Worm (Caenorhabditis elegans) whole organism, L4/young adult: ENCODE measurements around the gene col-163.

ENCODE experiments used
- W03F9.2 ChIP-seq: fragments of 150-350 bp; optimal IDR thresholded peaks from 2 replicates; lab custom pipeline; 2014; ENCODE audit warnings: missing biosample characterization, missing genetic modification characterization
- dao-5 ChIP-seq: sonication (generic microtip); optimal IDR thresholded peaks from 2 replicates; lab custom pipeline; 2016; ENCODE audit warnings: missing genotype, missing genetic modification characterization, moderate library complexity, missing compliant biosample characterization
- him-1 ChIP-seq: sonication (generic microtip); optimal IDR thresholded peaks from 2 replicates; lab custom pipeline; 2016; ENCODE audit warnings: missing genotype, missing genetic modification reagents, missing genetic modification characterization, missing compliant biosample characterization

DNA sequence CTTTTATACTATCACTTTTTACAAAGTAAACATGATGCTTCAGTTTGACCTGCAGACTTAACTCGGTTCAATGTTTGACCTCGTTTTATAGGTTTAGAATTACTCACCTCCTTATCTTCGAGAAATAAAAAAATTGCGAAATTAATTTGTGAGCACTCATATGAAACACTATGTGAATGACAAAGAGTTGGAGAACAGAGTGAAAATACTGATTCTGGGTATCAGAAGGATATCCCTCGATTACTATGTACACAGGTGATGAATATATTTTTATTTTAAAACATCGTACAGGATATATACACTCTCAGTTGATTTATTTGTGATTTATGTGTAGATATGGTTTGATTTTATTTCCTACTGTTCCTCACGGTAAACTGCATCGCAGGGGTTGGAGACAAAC, 43.6 kb upstream of the col-163 start, which contains the start of gene Y38H6C.23:
- TF ChIP-seq W03F9.2 (tag; lab: Kevin White, UChicago) = no peak
- no peak for TF ChIP-seq him-1 (tag; lab: Kevin White, UChicago)
- TF ChIP-seq dao-5 = no peak
